Fruit fly (Drosophila melanogaster) whole organism, embryonic: ENCODE measurements around the gene Etl1.

Experiments
- Abd-B ChIP-seq: fragments of 200-800 bp; sonication (Bioruptor generic); optimal IDR thresholded peaks from 2 replicates; lab custom pipeline; 2018; ENCODE audit warnings: missing biosample characterization, mild to moderate bottlenecking, missing genetic modification characterization, moderate library complexity
- B-H1 ChIP-seq: fragments of 200-800 bp; sonication (Bioruptor generic); IDR thresholded peaks from 3 replicates; pipeline ENCODE4 v1.3.6; 2022; ENCODE audit warnings: missing biosample characterization, missing genetic modification characterization
- CG10274 ChIP-seq: fragments of 200-800 bp; sonication (Bioruptor generic); optimal IDR thresholded peaks from 3 replicates; lab custom pipeline; 2017; ENCODE audit warnings: missing biosample characterization, mild to moderate bottlenecking, missing genetic modification characterization
- CG12155 ChIP-seq: fragments of 200-800 bp; sonication (Bioruptor generic); optimal IDR thresholded peaks from 3 replicates; lab custom pipeline; 2016; ENCODE audit warnings: missing biosample characterization, missing genetic modification characterization
- CG12391 ChIP-seq: fragments of 200-800 bp; sonication (Bioruptor generic); optimal IDR thresholded peaks from 3 replicates; lab custom pipeline; 2018; ENCODE audit warnings: missing biosample characterization, mild to moderate bottlenecking, missing genetic modification characterization, moderate library complexity
- CG13296 ChIP-seq: fragments of 200-800 bp; sonication (Bioruptor generic); optimal IDR thresholded peaks from 3 replicates; lab custom pipeline; 2018; ENCODE audit warnings: missing biosample characterization, mild to moderate bottlenecking, missing genetic modification characterization
- CG13775 ChIP-seq: fragments of 200-800 bp; sonication (Bioruptor generic); optimal IDR thresholded peaks from 3 replicates; lab custom pipeline; 2017; ENCODE audit warnings: missing biosample characterization, mild to moderate bottlenecking, missing genetic modification characterization
- CG13894 ChIP-seq: fragments of 200-800 bp; sonication (Bioruptor generic); optimal IDR thresholded peaks from 3 replicates; lab custom pipeline; 2018; ENCODE audit warnings: missing biosample characterization, mild to moderate bottlenecking, missing genetic modification characterization, moderate library complexity
- CG15269 ChIP-seq: fragments of 200-800 bp; sonication (Bioruptor generic); optimal IDR thresholded peaks from 2 replicates; lab custom pipeline; 2018; ENCODE audit warnings: missing biosample characterization, mild to moderate bottlenecking, missing genetic modification characterization, moderate library complexity
- CG1602 ChIP-seq: fragments of 200-800 bp; sonication (Bioruptor generic); optimal IDR thresholded peaks from 3 replicates; lab custom pipeline; 2016; ENCODE audit warnings: missing biosample characterization, missing genetic modification characterization
- CG18764 ChIP-seq: fragments of 200-800 bp; sonication (Bioruptor generic); optimal IDR thresholded peaks from 3 replicates; lab custom pipeline; 2016; ENCODE audit warnings: missing biosample characterization, missing genetic modification characterization
- CG2875 ChIP-seq: fragments of 200-800 bp; sonication (Bioruptor generic); optimal IDR thresholded peaks from 2 replicates; lab custom pipeline; 2017; ENCODE audit warnings: missing biosample characterization, mild to moderate bottlenecking, missing genetic modification characterization, missing genetic modification reagents
- CG3065 ChIP-seq: fragments of 200-800 bp; sonication (Bioruptor generic); optimal IDR thresholded peaks from 2 replicates; lab custom pipeline; 2016; ENCODE audit warnings: missing biosample characterization, missing genetic modification characterization
- CG32772 ChIP-seq: fragments of 200-800 bp; sonication (Bioruptor generic); IDR thresholded peaks from 2 replicates; pipeline ENCODE4 v1.3.6; 2022; ENCODE audit warnings: missing biosample characterization, missing genetic modification characterization
- CG33557 ChIP-seq: fragments of 200-800 bp; sonication (Bioruptor generic); optimal IDR thresholded peaks from 2 replicates; lab custom pipeline; 2019; ENCODE audit warnings: missing biosample characterization, mild to moderate bottlenecking, missing genetic modification characterization, moderate library complexity
- CG34224 ChIP-seq: fragments of 200-800 bp; sonication (Bioruptor generic); IDR thresholded peaks from 3 replicates; pipeline ENCODE4 v1.3.6; 2022; ENCODE audit warnings: missing biosample characterization, missing genetic modification characterization; ENCODE audit not compliant: partially characterized antibody
- CG3847 ChIP-seq: fragments of 200-800 bp; sonication (Bioruptor generic); IDR thresholded peaks from 2 replicates; pipeline ENCODE4 v1.3.6; 2022; ENCODE audit warnings: missing biosample characterization, missing genetic modification characterization
- CG4617 ChIP-seq: fragments of 200-800 bp; sonication (Bioruptor generic); optimal IDR thresholded peaks from 3 replicates; lab custom pipeline; 2016; ENCODE audit warnings: missing biosample characterization, missing genetic modification characterization, borderline replicate concordance
- CG6654 ChIP-seq: fragments of 200-800 bp; sonication (Bioruptor generic); optimal IDR thresholded peaks from 2 replicates; lab custom pipeline; 2017; ENCODE audit warnings: missing biosample characterization, mild to moderate bottlenecking, missing genetic modification characterization
- CG9609 ChIP-seq: fragments of 200-800 bp; sonication (Bioruptor generic); optimal IDR thresholded peaks from 3 replicates; lab custom pipeline; 2016; ENCODE audit warnings: missing biosample characterization, missing genetic modification characterization
- CG9817 ChIP-seq: fragments of 200-800 bp; sonication (Bioruptor generic); optimal IDR thresholded peaks from 2 replicates; lab custom pipeline; 2018; ENCODE audit warnings: missing biosample characterization, mild to moderate bottlenecking, missing genetic modification characterization, moderate library complexity
- Doc2 ChIP-seq: fragments of 200-800 bp; sonication (Bioruptor generic); IDR thresholded peaks from 2 replicates; pipeline ENCODE4 v1.3.6; 2022; ENCODE audit warnings: missing biosample characterization, missing genetic modification characterization
- E2f1 ChIP-seq: fragments of 200-800 bp; sonication (Bioruptor generic); IDR thresholded peaks from 2 replicates; pipeline ENCODE4 v1.3.6; 2022; ENCODE audit warnings: missing biosample characterization, missing genetic modification characterization
- Ets65A ChIP-seq: fragments of 200-800 bp; sonication (Bioruptor generic); peaks from one replicate; lab custom pipeline; 2016; ENCODE audit warnings: missing biosample characterization, missing genetic modification characterization
- Fer1 ChIP-seq: fragments of 200-800 bp; sonication (Bioruptor generic); optimal IDR thresholded peaks from 2 replicates; lab custom pipeline; 2017; ENCODE audit warnings: missing biosample characterization, mild to moderate bottlenecking, missing genetic modification characterization
- HHEX ChIP-seq: fragments of 200-800 bp; sonication (Bioruptor generic); optimal IDR thresholded peaks from 3 replicates; lab custom pipeline; 2017; ENCODE audit warnings: missing biosample characterization, mild to moderate bottlenecking, missing genetic modification characterization, missing genetic modification reagents
- HmgZ ChIP-seq: fragments of 200-800 bp; sonication (Bioruptor generic); optimal IDR thresholded peaks from 2 replicates; lab custom pipeline; 2018; ENCODE audit warnings: missing biosample characterization, mild to moderate bottlenecking, missing genetic modification characterization
- Med ChIP-seq: fragments of 200-800 bp; sonication (Bioruptor generic); peaks from one replicate; lab custom pipeline; 2016; ENCODE audit warnings: missing biosample characterization, missing genetic modification characterization, mild to moderate bottlenecking, inconsistent platforms, moderate library complexity
- NFAT ChIP-seq: fragments of 200-800 bp; sonication (Bioruptor generic); IDR thresholded peaks from 2 replicates; pipeline ENCODE4 v1.3.6; 2022; ENCODE audit warnings: missing biosample characterization, missing genetic modification characterization
- Nf-YB ChIP-seq: fragments of 200-800 bp; sonication (Bioruptor generic); optimal IDR thresholded peaks from 3 replicates; lab custom pipeline; 2019; ENCODE audit warnings: missing biosample characterization, mild to moderate bottlenecking, missing genetic modification characterization, moderate library complexity
- Optix ChIP-seq: fragments of 200-800 bp; sonication (Bioruptor generic); IDR thresholded peaks from 3 replicates; pipeline ENCODE4 v1.3.6; 2022; ENCODE audit warnings: missing biosample characterization, missing genetic modification characterization
- Sry-δ ChIP-seq: fragments of 200-800 bp; sonication (Bioruptor generic); optimal IDR thresholded peaks from 2 replicates; lab custom pipeline; 2016; ENCODE audit warnings: missing biosample characterization, missing genetic modification characterization
- Taf1 ChIP-seq: fragments of 200-800 bp; sonication (Bioruptor generic); IDR thresholded peaks from 2 replicates; pipeline ENCODE4 v1.3.6; 2022; ENCODE audit warnings: missing biosample characterization, missing genetic modification characterization
- bowl ChIP-seq: fragments of 200-800 bp; sonication (Bioruptor generic); IDR thresholded peaks from 2 replicates; pipeline ENCODE4 v1.3.6; 2022; ENCODE audit warnings: missing biosample characterization, missing genetic modification characterization
- bsh ChIP-seq, 2 experiments: fragments of 200-800 bp; sonication (Bioruptor generic); optimal IDR thresholded peaks; 2 replicates each; lab custom pipeline; 2017 to 2018; ENCODE audit warnings: mild to moderate bottlenecking in 2 of 2, missing biosample characterization in 2 of 2, missing genetic modification characterization in 2 of 2, moderate library complexity in 1 of 2
- dpn ChIP-seq, 2 experiments: fragments of 200-800 bp; sonication (Bioruptor generic); optimal IDR thresholded peaks; 3 replicates each; lab custom pipeline; 2016; ENCODE audit warnings: missing biosample characterization in 2 of 2, missing genetic modification characterization in 2 of 2
- gsb ChIP-seq: fragments of 200-800 bp; sonication (Bioruptor generic); IDR thresholded peaks from 2 replicates; pipeline ENCODE4 v1.3.6; 2022; ENCODE audit warnings: missing biosample characterization, missing genetic modification characterization
- hth ChIP-seq: fragments of >200 bp; optimal IDR thresholded peaks from 2 replicates; lab custom pipeline; 2017; ENCODE audit warnings: inconsistent platforms
- knrl ChIP-seq: fragments of 200-800 bp; sonication (Bioruptor generic); IDR thresholded peaks from 3 replicates; pipeline ENCODE4 v1.3.6; 2022; ENCODE audit warnings: missing biosample characterization, missing genetic modification characterization; ENCODE audit not compliant: partially characterized antibody
- maf-S ChIP-seq: fragments of 200-800 bp; sonication (Bioruptor generic); optimal IDR thresholded peaks from 2 replicates; lab custom pipeline; 2016; ENCODE audit warnings: missing biosample characterization, missing genetic modification characterization
- nau ChIP-seq: fragments of 200-800 bp; sonication (Bioruptor generic); optimal IDR thresholded peaks from 3 replicates; lab custom pipeline; 2017; ENCODE audit warnings: missing biosample characterization, mild to moderate bottlenecking, missing genetic modification characterization, missing genetic modification reagents
- nom ChIP-seq: fragments of 200-800 bp; sonication (Bioruptor generic); optimal IDR thresholded peaks from 2 replicates; lab custom pipeline; 2017; ENCODE audit warnings: missing biosample characterization, missing genetic modification characterization, mild to moderate bottlenecking, moderate library complexity, missing genetic modification reagents
- pfk ChIP-seq: fragments of 200-800 bp; sonication (Bioruptor generic); optimal IDR thresholded peaks from 2 replicates; lab custom pipeline; 2018; ENCODE audit warnings: missing biosample characterization, mild to moderate bottlenecking, missing genetic modification characterization, moderate library complexity
- prd ChIP-seq, 3 experiments: fragments of >200 bp in 2 of 3; fragments of 200-800 bp in 1 of 3; sonication (Bioruptor generic) in 1 of 3; optimal IDR thresholded peaks in 2 of 3; IDR thresholded peaks in 1 of 3; 2 replicates in 2 of 3; 3 replicates in 1 of 3; pipeline versions ENCODE4 v1.3.6 to Lab custom; 2017 to 2022; ENCODE audit warnings: missing biosample characterization in 1 of 3, missing genetic modification characterization in 1 of 3
- rib ChIP-seq: fragments of 200-800 bp; sonication (Bioruptor generic); IDR thresholded peaks from 2 replicates; pipeline ENCODE4 v1.3.6; 2022; ENCODE audit warnings: missing biosample characterization, missing genetic modification characterization
- schlank ChIP-seq: fragments of 200-800 bp; sonication (Bioruptor generic); optimal IDR thresholded peaks from 2 replicates; lab custom pipeline; 2018; ENCODE audit warnings: missing biosample characterization, mild to moderate bottlenecking, missing genetic modification characterization
- sr ChIP-seq: fragments of 200-800 bp; sonication (Bioruptor generic); IDR thresholded peaks from 3 replicates; pipeline ENCODE4 v1.3.6; 2022; ENCODE audit warnings: missing biosample characterization, missing genetic modification characterization
- tap ChIP-seq: fragments of 200-800 bp; optimal IDR thresholded peaks from 3 replicates; lab custom pipeline; 2019; ENCODE audit warnings: missing biosample characterization, mild to moderate bottlenecking, missing genetic modification characterization, moderate library complexity
- unpg ChIP-seq: fragments of 200-800 bp; sonication (Bioruptor generic); optimal IDR thresholded peaks from 3 replicates; lab custom pipeline; 2018; ENCODE audit warnings: missing biosample characterization, mild to moderate bottlenecking, missing genetic modification characterization, moderate library complexity

Gene Etl1

dm6 chr2L:9938631-9939256 is 26.3 kb upstream of the Etl1 start, which contains the start of the genes Datp and CG4619 (continued):
- peak; percentile 91 for TF ChIP-seq Ets65A
- no peak for TF ChIP-seq CG33557 (GFP tag; lab: Kevin White, UChicago)
- no peak for TF ChIP-seq CG2875 (GFP tag; lab: Kevin White, UChicago)
- TF ChIP-seq CG6654 (GFP tag; lab: Kevin White, UChicago) = no peak
- no peak for TF ChIP-seq gsb (GFP tag; lab: Robert Waterston, UW)
- peak; percentile 52 for TF ChIP-seq Fer1 (GFP tag; lab: Kevin White, UChicago)
- TF ChIP-seq rib = no peak
- peak; percentile 30 for TF ChIP-seq Sry-δ
- TF ChIP-seq unpg (GFP tag; lab: Kevin White, UChicago) = no peak
- TF ChIP-seq Nf-YB (GFP tag; lab: Kevin White, UChicago) = no peak
- TF ChIP-seq HHEX (GFP tag; lab: Kevin White, UChicago) = peak; percentile 7
- no peak for TF ChIP-seq CG15269 (tag; lab: Kevin White, UChicago)
- TF ChIP-seq nau (GFP tag; lab: Kevin White, UChicago) = no peak
- TF ChIP-seq bsh (GFP tag; optimal IDR thresholded peaks at IDR 0.05; lab: Kevin White, UChicago) = no peak
- TF ChIP-seq CG13296 (GFP tag; lab: Kevin White, UChicago) = no peak
- no peak for TF ChIP-seq Doc2 (GFP tag; lab: Robert Waterston, UW)
- peak; percentile 87 for TF ChIP-seq HmgZ (tag; lab: Kevin White, UChicago)
- TF ChIP-seq CG32772 (GFP tag; lab: Robert Waterston, UW) = 0 out of 2 replicates have a peak, but pooled peaks have one; percentile 6
- peak; percentile 25 for TF ChIP-seq maf-S (GFP tag; lab: Kevin White, UChicago)
- no peak for TF ChIP-seq CG10274
- peak; percentile 55 for TF ChIP-seq CG4617 (GFP tag; lab: Kevin White, UChicago)
- TF ChIP-seq tap (tag; lab: Kevin White, UChicago) = no peak
- TF ChIP-seq B-H1 (GFP tag; lab: Robert Waterston, UW) = no peak
- no peak for TF ChIP-seq prd (optimal IDR thresholded peaks at IDR 0.05; lab: Kevin White, UChicago)
- peak; percentile 20; the same call in 1 of the 3 replicates for TF ChIP-seq prd (GFP tag; IDR thresholded peaks at IDR 0.05; lab: Robert Waterston, UW)
- TF ChIP-seq CG12155 = peak; percentile 11
- no peak for TF ChIP-seq E2f1 (GFP tag; lab: Robert Waterston, UW)
- no peak for TF ChIP-seq CG1602 (GFP tag; lab: Kevin White, UChicago)
- no peak for TF ChIP-seq Abd-B (GFP tag; lab: Kevin White, UChicago)
- no peak for TF ChIP-seq sr (GFP tag; lab: Robert Waterston, UW)
- peak; percentile 83 for TF ChIP-seq CG3847
- TF ChIP-seq schlank (tag; lab: Kevin White, UChicago) = no peak
- peak; percentile 51 for TF ChIP-seq CG9609 (GFP tag; lab: Kevin White, UChicago)
- TF ChIP-seq CG13775 (GFP tag; lab: Kevin White, UChicago) = no peak
- TF ChIP-seq CG9817 (tag; lab: Kevin White, UChicago) = peak; percentile 39
- TF ChIP-seq dpn (GFP tag; optimal IDR thresholded peaks at IDR 0.05; lab: Kevin White, UChicago) = peak; percentile 63 to 66
- no peak for TF ChIP-seq CG3065 (GFP tag; lab: Kevin White, UChicago)
- 0 out of 3 replicates have a peak, but pooled peaks have one; percentile 24 for TF ChIP-seq knrl
- peak; percentile 96 for TF ChIP-seq Med (GFP tag; lab: Kevin White, UChicago)
- TF ChIP-seq bowl (GFP tag; lab: Robert Waterston, UW) = no peak
- no peak for TF ChIP-seq nom (GFP tag; lab: Kevin White, UChicago)
- peak; percentile 33; the same call in 1 of the 2 replicates for TF ChIP-seq Taf1 (GFP tag; lab: Robert Waterston, UW)
- TF ChIP-seq CG34224 (GFP tag; lab: Robert Waterston, UW) = peak; percentile 43; the same call in 1 of the 3 replicates
- no peak for TF ChIP-seq hth
- TF ChIP-seq CG12391 = peak; percentile 19
- peak; percentile 9 for TF ChIP-seq pfk
- TF ChIP-seq NFAT (GFP tag; lab: Robert Waterston, UW) = peak; percentile 76
- no peak for TF ChIP-seq Optix (GFP tag; lab: Robert Waterston, UW)
- TF ChIP-seq CG18764 (GFP tag; lab: Kevin White, UChicago) = peak; percentile 32
- TF ChIP-seq CG13894 (tag; lab: Kevin White, UChicago) = no peak
